Worm (Caenorhabditis elegans): ENCODE data around the gene F59A7.5.

DNA sequence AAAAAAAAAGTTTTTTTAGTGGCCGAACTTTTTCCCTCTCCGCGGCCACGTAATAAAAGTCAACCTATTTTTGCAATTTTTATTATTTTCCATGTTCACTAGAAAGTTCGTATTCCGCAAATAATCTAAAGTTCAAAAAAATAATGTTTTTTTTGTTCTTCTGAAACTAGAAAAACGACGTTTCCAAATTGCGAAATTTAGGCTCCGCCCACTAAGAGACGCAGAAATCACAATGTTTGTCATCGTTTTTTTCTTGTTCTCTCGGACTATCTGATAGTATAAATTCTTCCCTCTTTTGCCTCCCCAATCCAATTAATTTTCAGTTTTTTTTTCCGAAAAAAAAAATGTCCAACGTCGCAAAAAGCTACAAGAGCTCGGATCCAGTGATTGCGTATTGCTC, 34.9 kb downstream of the F59A7.5 start, which contains the start of gene comt-3:
- TF ChIP-seq him-1 (tag; optimal IDR thresholded peaks at IDR 0.05) (no peak), W03F9.2 (tag; optimal IDR thresholded peaks at IDR 0.05) (no peak)

All from whole organism, L4/young adult.